Worm (Caenorhabditis elegans) whole organism, L3 larva: Measurements from ENCODE around the gene cyp-35B2.

ENCODE experiments used
- ZK546.5 ChIP-seq: sonication (generic microtip); optimal IDR thresholded peaks from 2 replicates; lab custom pipeline; 2017; ENCODE audit warnings: missing biosample characterization, missing genetic modification characterization
- aly-2 ChIP-seq: fragments of 150-350 bp; optimal IDR thresholded peaks from 2 replicates; lab custom pipeline; 2014; ENCODE audit warnings: missing biosample characterization, missing genetic modification characterization
- ceh-16 ChIP-seq: sonication (generic microtip); optimal IDR thresholded peaks from 2 replicates; lab custom pipeline; 2017; ENCODE audit warnings: missing biosample characterization, missing genetic modification characterization
- ceh-28 ChIP-seq: fragments of 150-350 bp; optimal IDR thresholded peaks from 2 replicates; lab custom pipeline; 2014; ENCODE audit warnings: missing biosample characterization, missing genetic modification reagents, missing genetic modification characterization
- ceh-82 ChIP-seq: fragments of 150-350 bp; optimal IDR thresholded peaks from 2 replicates; lab custom pipeline; 2014; ENCODE audit warnings: missing biosample characterization, missing genetic modification characterization
- ceh-9 ChIP-seq: sonication (generic microtip); optimal IDR thresholded peaks from 2 replicates; lab custom pipeline; 2018; ENCODE audit warnings: missing biosample characterization, missing genetic modification characterization
- egl-5 ChIP-seq: fragments of 150-350 bp; optimal IDR thresholded peaks from 2 replicates; lab custom pipeline; 2017; ENCODE audit warnings: missing biosample characterization, missing genetic modification reagents, missing genetic modification characterization, inconsistent platforms
- elt-1 ChIP-seq: fragments of 150-350 bp; optimal IDR thresholded peaks from 2 replicates; lab custom pipeline; 2014; ENCODE audit warnings: missing biosample characterization, missing genetic modification characterization
- elt-2 ChIP-seq: sonication (generic microtip); optimal IDR thresholded peaks from 2 replicates; lab custom pipeline; 2016; ENCODE audit warnings: missing genetic modification reagents, mild to moderate bottlenecking, missing genetic modification characterization, missing compliant biosample characterization
- elt-3 ChIP-seq, 3 experiments: fragments of 150-350 bp in 1 of 3; sonication (generic microtip) in 2 of 3; optimal IDR thresholded peaks; 2 replicates in 2 of 3; 4 replicates in 1 of 3; lab custom pipeline; 2014 to 2017; ENCODE audit warnings: missing biosample characterization in 3 of 3, missing genetic modification characterization in 3 of 3
- fkh-10 ChIP-seq: sonication (generic microtip); optimal IDR thresholded peaks from 2 replicates; lab custom pipeline; 2017; ENCODE audit warnings: missing biosample characterization, missing genetic modification reagents, missing genetic modification characterization
- fkh-2 ChIP-seq: fragments of 150-350 bp; optimal IDR thresholded peaks from 2 replicates; lab custom pipeline; 2014; ENCODE audit warnings: missing biosample characterization, missing genetic modification reagents, missing genetic modification characterization
- fos-1 ChIP-seq: fragments of 150-350 bp; optimal IDR thresholded peaks from 2 replicates; lab custom pipeline; 2014; ENCODE audit warnings: missing biosample characterization, missing genetic modification characterization
- lin-39 ChIP-seq: fragments of 150-350 bp; optimal IDR thresholded peaks from 2 replicates; lab custom pipeline; 2018; ENCODE audit warnings: missing biosample characterization, missing genetic modification reagents, missing genetic modification characterization
- lsy-12 ChIP-seq: sonication (generic microtip); optimal IDR thresholded peaks from 2 replicates; lab custom pipeline; 2016; ENCODE audit warnings: mild to moderate bottlenecking, missing genetic modification characterization, missing compliant biosample characterization
- mdl-1 ChIP-seq: fragments of 150-350 bp; optimal IDR thresholded peaks from 2 replicates; lab custom pipeline; 2014; ENCODE audit warnings: missing biosample characterization, missing genetic modification characterization
- mml-1 ChIP-seq: fragments of 150-350 bp; sonication (generic microtip); optimal IDR thresholded peaks from 3 replicates; lab custom pipeline; 2014; ENCODE audit warnings: missing biosample characterization, missing genetic modification characterization
- nfya-1 ChIP-seq: sonication (generic microtip); optimal IDR thresholded peaks from 2 replicates; lab custom pipeline; 2017; ENCODE audit warnings: missing genetic modification characterization, mild to moderate bottlenecking, missing compliant biosample characterization, antibody characterized with exemption, moderate library complexity; ENCODE audit not compliant: insufficient read depth
- nhr-12 ChIP-seq: fragments of 150-350 bp; optimal IDR thresholded peaks from 2 replicates; lab custom pipeline; 2014; ENCODE audit warnings: missing biosample characterization, missing genetic modification characterization
- nhr-237 ChIP-seq: fragments of 150-350 bp; optimal IDR thresholded peaks from 2 replicates; lab custom pipeline; 2014; ENCODE audit warnings: missing biosample characterization, missing genetic modification characterization
- nhr-25 ChIP-seq: sonication (generic microtip); optimal IDR thresholded peaks from 2 replicates; lab custom pipeline; 2017; ENCODE audit warnings: missing biosample characterization, missing genetic modification characterization
- nhr-28 ChIP-seq: fragments of 150-350 bp; optimal IDR thresholded peaks from 2 replicates; lab custom pipeline; 2014; ENCODE audit warnings: missing biosample characterization, missing genetic modification characterization
- nhr-43 ChIP-seq: sonication (generic microtip); optimal IDR thresholded peaks from 2 replicates; lab custom pipeline; 2016; ENCODE audit warnings: mild to moderate bottlenecking, missing genetic modification characterization, missing compliant biosample characterization; ENCODE audit not compliant: poor library complexity, severe bottlenecking
- nhr-67 ChIP-seq: fragments of 150-350 bp; optimal IDR thresholded peaks from 2 replicates; lab custom pipeline; 2014; ENCODE audit warnings: missing biosample characterization, missing genetic modification characterization
- nhr-76 ChIP-seq: fragments of 150-350 bp; sonication (generic microtip); optimal IDR thresholded peaks from 5 replicates; lab custom pipeline; 2014; ENCODE audit warnings: missing biosample characterization, missing genetic modification characterization
- pha-4 ChIP-seq: fragments of 150-350 bp; optimal IDR thresholded peaks from 2 replicates; lab custom pipeline; 2014; ENCODE audit warnings: missing biosample characterization, missing genetic modification reagents, missing genetic modification characterization
- pqm-1 ChIP-seq: fragments of 150-350 bp; optimal IDR thresholded peaks from 2 replicates; lab custom pipeline; 2017; ENCODE audit warnings: missing biosample characterization, missing genetic modification characterization, inconsistent platforms
- sea-2 ChIP-seq: fragments of 150-350 bp; sonication (generic microtip); optimal IDR thresholded peaks from 4 replicates; lab custom pipeline; 2014; ENCODE audit warnings: missing biosample characterization, missing genetic modification reagents, missing genetic modification characterization
- skn-1 ChIP-seq: fragments of 150-350 bp; optimal IDR thresholded peaks from 2 replicates; lab custom pipeline; 2014; ENCODE audit warnings: missing biosample characterization, missing genetic modification characterization
- tbx-2 ChIP-seq: sonication (generic microtip); optimal IDR thresholded peaks from 2 replicates; lab custom pipeline; 2016; ENCODE audit warnings: mild to moderate bottlenecking, missing genetic modification characterization, missing compliant biosample characterization
- unc-39 ChIP-seq: sonication (generic microtip); optimal IDR thresholded peaks from 4 replicates; lab custom pipeline; 2017; ENCODE audit warnings: missing biosample characterization, missing genetic modification characterization
- zag-1 ChIP-seq: fragments of 150-350 bp; optimal IDR thresholded peaks from 2 replicates; lab custom pipeline; 2014; ENCODE audit warnings: missing biosample characterization, missing genetic modification characterization
- ztf-11 ChIP-seq: fragments of 150-350 bp; optimal IDR thresholded peaks from 2 replicates; lab custom pipeline; 2014; ENCODE audit warnings: missing biosample characterization, missing genetic modification characterization
- ztf-4 ChIP-seq: fragments of 150-350 bp; optimal IDR thresholded peaks from 2 replicates; lab custom pipeline; 2014; ENCODE audit warnings: missing biosample characterization, missing genetic modification characterization

Gene cyp-35B2

ce11 chrV:3967762-3968161, 25.8 kb downstream of the cyp-35B2 start, which contains the start of gene cyp-34A8:
TSS of gene cyp-34A8 (minus strand) at chrV:3967823.
- TF ChIP-seq nfya-1 (tag; lab: Kevin White, UChicago) (peak; percentile 1), nhr-43 (peak; percentile 9), lin-39 (tag; lab: Kevin White, UChicago) (no peak), mml-1 (tag; lab: Kevin White, UChicago) (no peak), mdl-1 (tag; lab: Kevin White, UChicago) (no peak)

ce11 chrV:3968929-3969328, 27.0 kb downstream of the cyp-35B2 start:
- TF ChIP-seq fkh-2 (tag; lab: Kevin White, UChicago) (no peak), fos-1 (tag; lab: Kevin White, UChicago) (no peak), sea-2 (GFP tag; lab: Kevin White, UChicago) (no peak), ceh-9 (tag; lab: Kevin White, UChicago) (no peak), lsy-12 (no peak), ceh-16 (no peak), nhr-67 (no peak), ZK546.5 (tag; lab: Kevin White, UChicago) (no peak), elt-2 (tag; lab: Kevin White, UChicago) (no peak), ztf-4 (tag; lab: Kevin White, UChicago) (no peak), nhr-28 (tag; lab: Kevin White, UChicago) (no peak), nhr-76 (tag; lab: Kevin White, UChicago) (no peak), unc-39 (tag; lab: Kevin White, UChicago) (no peak), ceh-82 (tag; lab: Kevin White, UChicago) (no peak), elt-1 (tag; lab: Kevin White, UChicago) (no peak)

ce11 chrV:3969664-3970063, 27.7 kb downstream of the cyp-35B2 start:
- no peak for TF ChIP-seq ztf-4 (tag; lab: Kevin White, UChicago)
- TF ChIP-seq fkh-10 = no peak
- TF ChIP-seq ceh-82 (tag; lab: Kevin White, UChicago) = no peak
- peak; percentile 23 for TF ChIP-seq elt-2 (tag; lab: Kevin White, UChicago)
- no peak for TF ChIP-seq pqm-1 (tag; lab: Kevin White, UChicago)

- peak; percentile 71 for TF ChIP-seq pqm-1 (tag; lab: Kevin White, UChicago)
- no peak for TF ChIP-seq ztf-4 (tag; lab: Kevin White, UChicago)
- no peak for TF ChIP-seq ceh-28 (tag; lab: Kevin White, UChicago)
- no peak for TF ChIP-seq ztf-11 (tag; lab: Kevin White, UChicago)
- peak; percentile 80 for TF ChIP-seq elt-2 (tag; lab: Kevin White, UChicago)
- TF ChIP-seq pha-4 (tag; lab: Kevin White, UChicago) = peak; percentile 10
- TF ChIP-seq, all 47 proteins: peak for 3
Measured at ce11 chrV:3970410-3970809, 28.4 kb downstream of the cyp-35B2 start, which contains the start of gene cyp-34A9. TSS of gene cyp-34A9 (minus strand) at chrV:3970540.

ce11 chrV:3972846-3973245, 30.9 kb downstream of the cyp-35B2 start, which contains the start of gene cyp-34A10:
TSS of gene cyp-34A10 (minus strand) at chrV:3972991.
- TF ChIP-seq mml-1 (tag; lab: Kevin White, UChicago) = no peak
- no peak for TF ChIP-seq skn-1 (tag; lab: Kevin White, UChicago)
- TF ChIP-seq ceh-28 (tag; lab: Kevin White, UChicago) = no peak
- no peak for TF ChIP-seq nhr-12 (tag; lab: Kevin White, UChicago)
- TF ChIP-seq nhr-237 (tag; lab: Kevin White, UChicago) = no peak
- no peak for TF ChIP-seq elt-3 (tag; optimal IDR thresholded peaks at IDR 0.05; lab: Kevin White, UChicago)
- no peak for TF ChIP-seq nhr-25 (tag; lab: Kevin White, UChicago)
- TF ChIP-seq zag-1 (tag; lab: Kevin White, UChicago) = no peak
- TF ChIP-seq egl-5 (tag; lab: Kevin White, UChicago) = no peak
- no peak for TF ChIP-seq tbx-2 (tag; lab: Kevin White, UChicago)
- no peak for TF ChIP-seq aly-2
